Worm (Caenorhabditis elegans) whole organism, L1 larva: Measurements from ENCODE around the gene srh-39.

Source experiments
- dsc-1 ChIP-seq: sonication (generic microtip); optimal IDR thresholded peaks from 2 replicates; lab custom pipeline; 2016; ENCODE audit warnings: mild to moderate bottlenecking, missing genetic modification characterization, missing compliant biosample characterization
- elt-2 ChIP-seq: sonication (generic microtip); optimal IDR thresholded peaks from 2 replicates; lab custom pipeline; 2016; ENCODE audit warnings: missing genetic modification characterization, mild to moderate bottlenecking, inconsistent platforms, missing compliant biosample characterization, missing genetic modification reagents
- fkh-10 ChIP-seq: sonication (generic microtip); optimal IDR thresholded peaks from 2 replicates; lab custom pipeline; 2017; ENCODE audit warnings: missing biosample characterization, missing genetic modification reagents, missing genetic modification characterization
- lsy-2 ChIP-seq, 2 experiments: fragments of 150-350 bp; optimal IDR thresholded peaks; 2 replicates each; lab custom pipeline; 2014; ENCODE audit warnings: missing biosample characterization in 2 of 2, missing genetic modification characterization in 2 of 2
- nhr-12 ChIP-seq: sonication (generic microtip); optimal IDR thresholded peaks from 2 replicates; lab custom pipeline; 2017; ENCODE audit warnings: missing biosample characterization, missing genetic modification characterization
- zag-1 ChIP-seq: fragments of 150-350 bp; optimal IDR thresholded peaks from 2 replicates; lab custom pipeline; 2014; ENCODE audit warnings: missing biosample characterization, missing genetic modification characterization

DNA sequence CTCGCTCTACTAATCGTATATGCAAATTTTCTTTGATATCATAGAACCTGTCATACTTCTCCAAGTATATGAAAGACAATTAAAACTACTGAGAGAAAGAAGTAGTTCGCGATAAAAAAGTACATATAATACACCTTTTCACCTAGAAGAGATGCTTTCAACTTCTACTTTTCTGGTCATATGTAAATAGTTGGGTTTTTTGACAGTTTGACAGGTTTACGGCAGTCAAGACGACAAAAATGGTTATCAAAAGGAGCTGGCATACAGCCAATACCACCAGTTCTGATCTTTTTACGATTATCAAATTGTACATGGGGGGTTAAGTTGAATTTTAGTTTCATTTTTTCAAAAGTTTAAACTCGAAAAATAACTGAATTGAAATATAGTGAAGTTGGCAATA is 49.6 kb upstream of the srh-39 start:
- TF ChIP-seq zag-1, result no peak
- TF ChIP-seq fkh-10, result no peak
- TF ChIP-seq dsc-1, result no peak
- no peak for TF ChIP-seq lsy-2 (tag; optimal IDR thresholded peaks at IDR 0.05; lab: Kevin White, UChicago)
- no peak for TF ChIP-seq nhr-12
- no peak for TF ChIP-seq elt-2 (tag; lab: Kevin White, UChicago)
